Worm (Caenorhabditis elegans) whole organism, L4 larva: ENCODE results near the gene ril-2.

Experiments used
- Y105C5A.15 ChIP-seq: fragments of 200-800 bp; sonication (Bioruptor generic); IDR thresholded peaks from 2 replicates; pipeline ENCODE4 v1.3.6; 2022; ENCODE audit warnings: missing genetic modification characterization, missing compliant biosample characterization
- Y5F2A.4 ChIP-seq: fragments of 200-800 bp; sonication (Bioruptor generic); optimal IDR thresholded peaks from 2 replicates; lab custom pipeline; 2018; ENCODE audit warnings: mild to moderate bottlenecking, missing genetic modification characterization, missing compliant biosample characterization
- Y75B8A.6 ChIP-seq: fragments of 200-800 bp; sonication (Bioruptor generic); IDR thresholded peaks from 2 replicates; pipeline ENCODE4 v1.3.6; 2022; ENCODE audit warnings: missing genetic modification reagents, missing genetic modification characterization, missing compliant biosample characterization
- ZK337.2 ChIP-seq: fragments of 200-800 bp; sonication (Bioruptor generic); IDR thresholded peaks from 2 replicates; pipeline ENCODE4 v1.3.6; 2022; ENCODE audit warnings: missing genetic modification reagents, missing genetic modification characterization, missing compliant biosample characterization
- ZK546.5 ChIP-seq, 2 experiments: sonication (generic microtip); optimal IDR thresholded peaks; 2 replicates each; lab custom pipeline; 2017; ENCODE audit warnings: missing biosample characterization in 2 of 2, missing genetic modification characterization in 2 of 2
- aha-1 ChIP-seq: fragments of 150-350 bp; peaks from one replicate; lab custom pipeline; 2014; ENCODE audit warnings: missing biosample characterization, missing genetic modification characterization
- arid-1 ChIP-seq: fragments of 200-800 bp; sonication (Bioruptor generic); conservative IDR thresholded peaks from 2 replicates; pipeline ENCODE4 v1.3.6; 2022; ENCODE audit warnings: missing genetic modification reagents, missing genetic modification characterization, missing compliant biosample characterization
- daf-16 ChIP-seq, 3 experiments: sonication (generic microtip); optimal IDR thresholded peaks; 2 replicates each; lab custom pipeline; 2016 to 2017; ENCODE audit warnings: missing genetic modification characterization in 3 of 3, missing genetic modification reagents in 3 of 3, mild to moderate bottlenecking in 2 of 3, missing compliant biosample characterization in 2 of 3, missing biosample characterization in 1 of 3, moderate library complexity in 1 of 3
- dmd-6 ChIP-seq: fragments of 200-800 bp; sonication (Bioruptor generic); IDR thresholded peaks from 2 replicates; pipeline ENCODE4 v1.3.6; 2022; ENCODE audit warnings: missing genetic modification reagents, missing genetic modification characterization, missing compliant biosample characterization
- dve-1 ChIP-seq: sonication (generic microtip); optimal IDR thresholded peaks from 2 replicates; lab custom pipeline; 2017; ENCODE audit warnings: antibody characterized with exemption, mild to moderate bottlenecking, missing genetic modification characterization, missing compliant biosample characterization; ENCODE audit not compliant: insufficient read depth
- hlh-11 ChIP-seq: fragments of 200-800 bp; sonication (Bioruptor generic); optimal IDR thresholded peaks from 2 replicates; lab custom pipeline; 2018; ENCODE audit warnings: mild to moderate bottlenecking, missing genetic modification characterization, missing compliant biosample characterization
- hlh-30 ChIP-seq: sonication (generic microtip); optimal IDR thresholded peaks from 2 replicates; lab custom pipeline; 2017; ENCODE audit warnings: antibody characterized with exemption, mild to moderate bottlenecking, missing genetic modification characterization, missing compliant biosample characterization; ENCODE audit not compliant: insufficient read depth
- lin-1 ChIP-seq: fragments of 200-800 bp; sonication (Bioruptor generic); IDR thresholded peaks from 2 replicates; pipeline ENCODE4 v1.3.6; 2022; ENCODE audit warnings: missing genetic modification reagents, missing genetic modification characterization, missing compliant biosample characterization
- lin-38 ChIP-seq: fragments of 200-800 bp; sonication (Bioruptor generic); IDR thresholded peaks from 2 replicates; pipeline ENCODE4 v1.3.6; 2022; ENCODE audit warnings: missing genetic modification reagents, missing genetic modification characterization, missing compliant biosample characterization
- lir-3 ChIP-seq: sonication (generic microtip); optimal IDR thresholded peaks from 2 replicates; lab custom pipeline; 2016; ENCODE audit warnings: mild to moderate bottlenecking, missing genetic modification characterization, missing compliant biosample characterization
- madf-5 ChIP-seq, 2 experiments: fragments of 200-800 bp; sonication (Bioruptor generic); IDR thresholded peaks; 2 replicates each; pipeline ENCODE4 v1.3.6; 2022; ENCODE audit warnings: missing compliant biosample characterization in 2 of 2, missing genetic modification characterization in 2 of 2
- mdl-1 ChIP-seq, 2 experiments: fragments of 150-350 bp in 1 of 2; sonication (generic microtip) in 1 of 2; optimal IDR thresholded peaks; 2 replicates each; lab custom pipeline; 2014 to 2017; ENCODE audit warnings: missing biosample characterization in 2 of 2, missing genetic modification characterization in 2 of 2
- mep-1 ChIP-seq: fragments of 150-350 bp; sonication (generic microtip); optimal IDR thresholded peaks from 3 replicates; lab custom pipeline; 2014; ENCODE audit warnings: missing biosample characterization, missing genetic modification characterization
- mes-2 ChIP-seq: sonication (generic microtip); optimal IDR thresholded peaks from 2 replicates; lab custom pipeline; 2016; ENCODE audit warnings: missing genotype, mild to moderate bottlenecking, missing genetic modification characterization, missing compliant biosample characterization; ENCODE audit not compliant: poor library complexity, severe bottlenecking
- mxl-3 ChIP-seq: fragments of 200-800 bp; sonication (Bioruptor generic); optimal IDR thresholded peaks from 2 replicates; lab custom pipeline; 2018; ENCODE audit warnings: mild to moderate bottlenecking, missing genetic modification characterization, missing compliant biosample characterization
- nhr-11 ChIP-seq: fragments of 150-350 bp; optimal IDR thresholded peaks from 2 replicates; lab custom pipeline; 2014; ENCODE audit warnings: missing biosample characterization, missing genetic modification characterization
- nhr-25 ChIP-seq: sonication (generic microtip); optimal IDR thresholded peaks from 2 replicates; lab custom pipeline; 2017; ENCODE audit warnings: missing genetic modification characterization, mild to moderate bottlenecking, missing compliant biosample characterization, antibody characterized with exemption, moderate library complexity, borderline replicate concordance; ENCODE audit not compliant: insufficient read depth
- nhr-28 ChIP-seq: fragments of 150-350 bp; optimal IDR thresholded peaks from 2 replicates; lab custom pipeline; 2014; ENCODE audit warnings: missing biosample characterization, missing genetic modification characterization
- nhr-48 ChIP-seq: sonication (generic microtip); optimal IDR thresholded peaks from 2 replicates; lab custom pipeline; 2016; ENCODE audit warnings: mild to moderate bottlenecking, missing genetic modification characterization, missing compliant biosample characterization
- nhr-77 ChIP-seq: fragments of 150-350 bp; optimal IDR thresholded peaks from 2 replicates; lab custom pipeline; 2014; ENCODE audit warnings: missing biosample characterization, missing genetic modification characterization
- php-3 ChIP-seq: fragments of 200-800 bp; sonication (Bioruptor generic); IDR thresholded peaks from 2 replicates; pipeline ENCODE4 v1.3.6; 2022; ENCODE audit warnings: missing genetic modification reagents, missing genetic modification characterization, missing compliant biosample characterization
- saeg-2 ChIP-seq: fragments of 200-800 bp; sonication (Bioruptor generic); IDR thresholded peaks from 2 replicates; pipeline ENCODE4 v1.3.6; 2022; ENCODE audit warnings: missing genetic modification reagents, missing genetic modification characterization, missing compliant biosample characterization
- sdz-12 ChIP-seq: fragments of 200-800 bp; sonication (Bioruptor generic); optimal IDR thresholded peaks from 2 replicates; lab custom pipeline; 2018; ENCODE audit warnings: mild to moderate bottlenecking, missing genetic modification characterization, missing compliant biosample characterization
- snpc-4 ChIP-seq: fragments of 150-350 bp; optimal IDR thresholded peaks from 2 replicates; lab custom pipeline; 2014; ENCODE audit warnings: missing biosample characterization, missing genetic modification characterization
- spr-1 ChIP-seq: sonication (generic microtip); optimal IDR thresholded peaks from 2 replicates; lab custom pipeline; 2016; ENCODE audit warnings: mild to moderate bottlenecking, missing genetic modification characterization, missing compliant biosample characterization
- spr-3 ChIP-seq: fragments of 200-800 bp; sonication (Bioruptor generic); optimal IDR thresholded peaks from 2 replicates; lab custom pipeline; 2018; ENCODE audit warnings: mild to moderate bottlenecking, missing genetic modification characterization, missing compliant biosample characterization
- tra-1 ChIP-seq: fragments of 200-800 bp; sonication (Bioruptor generic); IDR thresholded peaks from 2 replicates; pipeline ENCODE4 v1.3.6; 2022; ENCODE audit warnings: missing genetic modification reagents, missing genetic modification characterization, missing compliant biosample characterization
- unc-62 ChIP-seq, 3 experiments: fragments of 150-350 bp in 1 of 3; sonication (generic microtip); optimal IDR thresholded peaks in 2 of 3; peaks in 1 of 3; 1 replicate in 1 of 3; 2 replicates in 2 of 3; lab custom pipeline; 2014 to 2017; ENCODE audit warnings: missing biosample characterization in 3 of 3, missing genetic modification characterization in 3 of 3, missing genetic modification reagents in 3 of 3, missing genotype in 1 of 3
- zfp-2 ChIP-seq: sonication (generic microtip); optimal IDR thresholded peaks from 2 replicates; lab custom pipeline; 2016; ENCODE audit warnings: mild to moderate bottlenecking, missing genetic modification characterization, missing compliant biosample characterization
- zip-2 ChIP-seq: fragments of 150-350 bp; optimal IDR thresholded peaks from 2 replicates; lab custom pipeline; 2014; ENCODE audit warnings: missing biosample characterization, missing genetic modification characterization

The ril-2 gene

ce11 chrV:12637238-12637690 lies 38.3 kb upstream of the ril-2 start, which contains the start of gene F56H9.2 (continued):
- TF ChIP-seq ZK546.5 (tag; optimal IDR thresholded peaks at IDR 0.05; lab: Kevin White, UChicago) (no peak), lin-38 (GFP tag; lab: Robert Waterston, UW) (no peak), mes-2 (tag; lab: Kevin White, UChicago) (no peak), spr-3 (no peak), Y75B8A.6 (no peak), spr-1 (tag; lab: Kevin White, UChicago) (peak; percentile 16), saeg-2 (peak; percentile 74; the same call in 1 of the 2 replicates), lin-1 (GFP tag; lab: Robert Waterston, UW) (peak; percentile 60; the same call in 1 of the 2 replicates), arid-1 (GFP tag; lab: Robert Waterston, UW) (no peak), Y5F2A.4 (no peak), zfp-2 (tag; lab: Kevin White, UChicago) (no peak)

ce11 chrV:12636248-12636647 lies 37.3 kb upstream of the ril-2 start:
- TF ChIP-seq Y105C5A.15 (GFP tag; lab: Robert Waterston, UW) (no peak), aha-1 (tag; lab: Kevin White, UChicago) (peak; percentile 32), hlh-11 (peak; percentile 42), nhr-48 (tag; lab: Kevin White, UChicago) (peak; percentile 13), nhr-11 (peak; percentile 35), mdl-1 (tag; optimal IDR thresholded peaks at IDR 0.05; lab: Kevin White, UChicago) (peak in 1 of 2 experiments; percentile 20), lir-3 (no peak), zip-2 (no peak), php-3 (GFP tag; lab: Robert Waterston, UW) (no peak), mep-1 (tag; lab: Kevin White, UChicago) (peak; percentile 1), hlh-30 (tag; lab: Kevin White, UChicago) (peak; percentile 26), unc-62 (GFP tag; optimal IDR thresholded peaks at IDR 0.05 in 1 of 2; lab: Kevin White, UChicago) (peak in 1 of 2 experiments; percentile 28), unc-62 (tag; optimal IDR thresholded peaks at IDR 0.05; lab: Kevin White, UChicago) (no peak), sdz-12 (GFP tag; lab: Kevin White, UChicago) (no peak), dmd-6 (GFP tag; lab: Robert Waterston, UW) (no peak), daf-16 (GFP tag; optimal IDR thresholded peaks at IDR 0.05; lab: Kevin White, UChicago) (peak in 1 of 2 experiments; percentile 50), daf-16 (tag; optimal IDR thresholded peaks at IDR 0.05; lab: Kevin White, UChicago) (no peak), tra-1 (GFP tag; lab: Robert Waterston, UW) (0 out of 2 replicates have a peak, but pooled peaks have one; percentile 43)

- TF ChIP-seq nhr-28 (tag; lab: Kevin White, UChicago) (peak; percentile 86), nhr-77 (peak; percentile 76), madf-5 (GFP tag; IDR thresholded peaks at IDR 0.05; lab: Robert Waterston, UW) (no peak), ZK337.2 (GFP tag; lab: Robert Waterston, UW) (no peak), hlh-30 (tag; lab: Kevin White, UChicago) (peak; percentile 86), sdz-12 (GFP tag; lab: Kevin White, UChicago) (no peak), dmd-6 (GFP tag; lab: Robert Waterston, UW) (peak; percentile 51), aha-1 (tag; lab: Kevin White, UChicago) (peak; percentile 30), snpc-4 (tag; lab: Kevin White, UChicago) (no peak), dve-1 (tag; lab: Kevin White, UChicago) (peak; percentile 87), mxl-3 (GFP tag; lab: Kevin White, UChicago) (peak; percentile 44), mdl-1 (tag; optimal IDR thresholded peaks at IDR 0.05; lab: Kevin White, UChicago) (peak; percentile 58 to 85), nhr-25 (no peak), hlh-11 (peak; percentile 38), daf-16 (GFP tag; optimal IDR thresholded peaks at IDR 0.05; lab: Kevin White, UChicago) (no peak), daf-16 (tag; optimal IDR thresholded peaks at IDR 0.05; lab: Kevin White, UChicago) (peak; percentile 45), php-3 (GFP tag; lab: Robert Waterston, UW) (peak; percentile 50; the same call in 1 of the 2 replicates), tra-1 (GFP tag; lab: Robert Waterston, UW) (no peak)
Measured at ce11 chrV:12635218-12635617, 36.3 kb upstream of the ril-2 start.
